Worm (Caenorhabditis elegans): ENCODE data around the gene smg-6.
A peak's percentile ranks its signal among the peaks of the same experiment; 100 is the strongest.

smg-6 gene

DNA sequence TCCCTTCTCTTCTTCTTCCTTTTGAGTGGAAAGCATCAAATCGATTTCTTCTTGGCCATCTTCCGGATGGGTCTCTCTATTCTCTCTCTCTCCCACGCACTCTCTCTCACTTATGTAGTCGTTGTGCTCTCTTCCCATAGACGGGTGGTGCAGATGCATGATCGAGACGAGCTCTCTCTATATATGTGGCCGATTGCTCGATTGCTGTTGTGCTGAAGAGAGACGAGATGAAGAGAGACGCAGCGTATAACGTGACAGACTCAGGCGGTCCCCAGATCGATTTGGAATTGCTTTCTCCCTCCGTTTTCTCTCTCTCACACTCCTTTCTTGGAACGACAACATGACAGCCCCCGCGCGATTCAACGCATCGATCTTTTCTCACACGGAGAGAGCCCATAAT is 59.1 kb downstream of the smg-6 start (continued):
- no peak for TF ChIP-seq ekl-4 (GFP tag; IDR thresholded peaks at IDR 0.05)
- peak; percentile 13 for TF ChIP-seq K12H6.12 (tag; optimal IDR thresholded peaks at IDR 0.05)
- TF ChIP-seq cebp-1 (GFP tag; IDR thresholded peaks at IDR 0.05), result no peak
- peak; percentile 23 for TF ChIP-seq cebp-1 (tag; optimal IDR thresholded peaks at IDR 0.05)
- TF ChIP-seq die-1 (tag; optimal IDR thresholded peaks at IDR 0.05), result no peak
- no peak for TF ChIP-seq aptf-3 (GFP tag; IDR thresholded peaks at IDR 0.05)
- no peak for TF ChIP-seq ets-4 (GFP tag; optimal IDR thresholded peaks at IDR 0.05)
- TF ChIP-seq madf-3 (GFP tag; IDR thresholded peaks at IDR 0.05), result no peak
- TF ChIP-seq chd-7 (tag; optimal IDR thresholded peaks at IDR 0.05), result no peak

DNA sequence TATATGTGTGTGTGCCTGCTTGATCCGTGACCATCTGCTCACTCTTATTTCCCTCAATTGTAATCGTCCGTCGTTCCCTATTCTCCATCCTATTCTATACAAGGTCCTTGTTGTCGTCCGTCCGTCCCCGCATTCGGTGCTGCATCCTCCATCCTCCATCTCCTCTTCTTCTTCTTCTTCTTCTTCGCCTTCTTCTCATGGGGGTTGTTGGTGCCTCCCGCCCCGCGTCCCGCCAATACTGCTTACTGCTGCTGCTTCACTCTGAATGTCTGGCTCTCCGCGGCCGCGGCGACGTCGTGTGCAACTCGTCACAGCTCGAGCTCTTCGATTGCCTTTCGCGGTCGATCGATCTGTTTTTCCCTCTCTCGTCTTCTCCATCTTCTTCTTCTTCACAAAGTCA is 61.5 kb downstream of the smg-6 start:
- TF ChIP-seq let-526 (GFP tag; IDR thresholded peaks at IDR 0.05) (no peak), ceh-91 (GFP tag; IDR thresholded peaks at IDR 0.05) (no peak), hrde-1 (tag; optimal IDR thresholded peaks at IDR 0.05; ENCODE audit: borderline replicate concordance) (no peak), egl-18 (GFP tag; IDR thresholded peaks at IDR 0.05) (0 out of 2 replicates have a peak, but pooled peaks have one; percentile 18), T26A5.8 (tag; optimal IDR thresholded peaks at IDR 0.05) (no peak), sdz-38 (tag; optimal IDR thresholded peaks at IDR 0.05) (no peak), sea-2 (GFP tag; IDR thresholded peaks at IDR 0.05) (no peak), zfh-2 (GFP tag; conservative IDR thresholded peaks at IDR 0.05) (peak; percentile 94), B0035.1 (tag; optimal IDR thresholded peaks at IDR 0.05) (no peak), F39B2.1 (GFP tag; IDR thresholded peaks at IDR 0.05) (no peak), madf-10 (tag; optimal IDR thresholded peaks at IDR 0.05) (peak; percentile 92), dpff-1 (tag; optimal IDR thresholded peaks at IDR 0.05) (no peak), let-607 (tag; optimal IDR thresholded peaks at IDR 0.05) (no peak), B0019.2 (GFP tag; conservative IDR thresholded peaks at IDR 0.05) (no peak), K12H6.12 (tag; optimal IDR thresholded peaks at IDR 0.05) (peak; percentile 71), hmg-1.2 (GFP tag; IDR thresholded peaks at IDR 0.05) (peak; percentile 25; the same call in 1 of the 2 replicates), mel-28 (tag; optimal IDR thresholded peaks at IDR 0.05; ENCODE audit: borderline replicate concordance) (no peak), F33H1.4 (GFP tag; IDR thresholded peaks at IDR 0.05) (no peak), ets-4 (GFP tag; optimal IDR thresholded peaks at IDR 0.05) (no peak), him-1 (tag; optimal IDR thresholded peaks at IDR 0.05) (no peak), unc-130 (GFP tag; optimal IDR thresholded peaks at IDR 0.05) (no peak), egrh-3 (GFP tag; IDR thresholded peaks at IDR 0.05) (peak; percentile 64; the same call in 1 of the 2 replicates), die-1 (tag; optimal IDR thresholded peaks at IDR 0.05) (no peak), cebp-1 (GFP tag; IDR thresholded peaks at IDR 0.05) (no peak), cebp-1 (tag; optimal IDR thresholded peaks at IDR 0.05) (peak; percentile 48)

Data from whole organism, young adult.